Fruit fly (Drosophila melanogaster): ENCODE data around the gene MTPAP.

- no peak for TF ChIP-seq jim (GFP tag; optimal IDR thresholded peaks at IDR 0.05)
- TF ChIP-seq br (GFP tag; optimal IDR thresholded peaks at IDR 0.05), result no peak
- no peak for TF ChIP-seq h (GFP tag; optimal IDR thresholded peaks at IDR 0.05)
- no peak for TF ChIP-seq brk (GFP tag; optimal IDR thresholded peaks at IDR 0.05)
- TF ChIP-seq Hr78 (GFP tag; optimal IDR thresholded peaks at IDR 0.05), result no peak
- TF ChIP-seq GATAd (GFP tag; optimal IDR thresholded peaks at IDR 0.05), result no peak
- TF ChIP-seq HLH106 (tag; optimal IDR thresholded peaks at IDR 0.05), result no peak
- no peak for TF ChIP-seq lola (GFP tag; optimal IDR thresholded peaks at IDR 0.05)
These were observed 39.1 kb upstream of the MTPAP start for dm6 chrX:1388148-1388703.

Data from whole organism, wandering third instar larva.